Worm (Caenorhabditis elegans) whole organism, L4 larva: ENCODE data around the gene syd-2.

ENCODE experiments used
- ama-1 ChIP-seq: fragments of 150-350 bp; optimal IDR thresholded peaks from 2 replicates; lab custom pipeline; 2014; ENCODE audit warnings: inconsistent platforms, mixed read lengths
- arid-1 ChIP-seq: fragments of 200-800 bp; sonication (Bioruptor generic); conservative IDR thresholded peaks from 2 replicates; pipeline ENCODE4 v1.3.6; 2022; ENCODE audit warnings: missing genetic modification reagents, missing genetic modification characterization, missing compliant biosample characterization
- dmd-9 ChIP-seq: fragments of 200-800 bp; sonication (Bioruptor generic); IDR thresholded peaks from 2 replicates; pipeline ENCODE4 v1.3.6; 2022; ENCODE audit warnings: missing genetic modification reagents, missing genetic modification characterization, missing compliant biosample characterization
- fkh-10 ChIP-seq: fragments of 150-350 bp; optimal IDR thresholded peaks from 2 replicates; lab custom pipeline; 2014; ENCODE audit warnings: missing biosample characterization, missing genetic modification reagents, missing genetic modification characterization
- gei-8 ChIP-seq: fragments of 200-800 bp; sonication (Bioruptor generic); optimal IDR thresholded peaks from 2 replicates; lab custom pipeline; 2018; ENCODE audit warnings: mild to moderate bottlenecking, missing genetic modification characterization, missing compliant biosample characterization
- lin-15B ChIP-seq: fragments of 150-350 bp; sonication (generic microtip); optimal IDR thresholded peaks from 3 replicates; lab custom pipeline; 2014; ENCODE audit warnings: missing biosample characterization, missing genetic modification characterization
- nhr-11 ChIP-seq: fragments of 150-350 bp; optimal IDR thresholded peaks from 2 replicates; lab custom pipeline; 2014; ENCODE audit warnings: missing biosample characterization, missing genetic modification characterization
- pqm-1 ChIP-seq: sonication (generic microtip); optimal IDR thresholded peaks from 2 replicates; lab custom pipeline; 2017; ENCODE audit warnings: missing biosample characterization, missing genetic modification characterization
- snpc-4 ChIP-seq: fragments of 150-350 bp; optimal IDR thresholded peaks from 2 replicates; lab custom pipeline; 2014; ENCODE audit warnings: missing biosample characterization, missing genetic modification characterization
- unc-39 ChIP-seq: sonication (generic microtip); optimal IDR thresholded peaks from 2 replicates; lab custom pipeline; 2017; ENCODE audit warnings: missing biosample characterization, missing genetic modification characterization

ce11 chrX:10514834-10515233, 40.2 kb downstream of the syd-2 start:
- TF ChIP-seq snpc-4 (tag; lab: Kevin White, UChicago): no peak
- TF ChIP-seq pqm-1 (tag; lab: Kevin White, UChicago): no peak
- no peak for TF ChIP-seq arid-1 (GFP tag; lab: Robert Waterston, UW)
- no peak for TF ChIP-seq ama-1 (lab: Kevin White, UChicago)
- no peak for TF ChIP-seq unc-39 (tag; lab: Kevin White, UChicago)
- no peak for TF ChIP-seq fkh-10
- no peak for TF ChIP-seq gei-8 (GFP tag; lab: Kevin White, UChicago)
- TF ChIP-seq dmd-9 (GFP tag; lab: Robert Waterston, UW): no peak
- no peak for TF ChIP-seq lin-15B
- TF ChIP-seq nhr-11 (tag; lab: Kevin White, UChicago): no peak
